Fruit fly (Drosophila melanogaster): ENCODE results near the gene CG17568.

The CG17568 gene

DNA sequence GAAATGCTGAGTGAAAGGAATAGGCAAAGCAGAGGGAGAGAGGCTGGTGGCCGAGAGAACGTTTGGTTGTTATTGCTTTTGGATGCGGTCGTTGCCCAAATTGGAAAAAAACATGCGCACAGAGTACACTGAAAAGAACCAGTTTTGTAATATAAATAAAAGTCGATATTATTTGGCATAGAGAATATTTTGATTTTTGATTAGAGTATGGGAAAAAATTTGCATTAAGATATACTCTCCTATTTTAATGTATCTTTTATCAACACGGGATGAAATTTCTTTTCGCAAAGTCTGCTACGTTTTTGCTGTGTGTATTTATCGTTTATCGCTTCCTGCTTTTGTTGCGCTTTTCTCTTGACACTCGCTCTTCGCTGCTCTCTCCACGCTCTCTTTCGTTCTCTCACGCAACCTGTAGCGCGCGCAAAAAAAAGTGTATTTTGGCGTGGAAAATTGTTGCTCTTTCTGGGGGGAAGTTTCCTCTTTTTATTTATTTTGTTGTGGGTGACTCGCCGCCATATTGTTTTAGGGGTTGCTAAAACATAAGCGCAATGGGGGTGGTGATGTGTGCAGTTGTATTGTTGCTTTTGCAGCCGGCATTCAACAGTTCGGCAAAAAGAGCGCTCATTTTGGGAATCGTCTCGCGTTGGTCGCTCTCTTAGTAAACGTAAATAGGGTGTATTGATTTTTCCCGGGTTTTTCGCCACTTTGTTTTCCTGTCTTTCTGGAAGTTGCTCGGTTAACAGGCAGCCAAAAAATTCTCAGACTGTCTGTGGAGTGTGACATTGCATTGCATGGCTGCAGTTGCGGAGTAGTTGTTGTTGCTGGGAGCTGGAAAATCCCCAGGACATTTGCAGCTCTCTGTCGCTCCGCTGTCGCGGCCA is 16.3 kb downstream of the CG17568 start (continued):
- TF ChIP-seq CG14860 (GFP tag; IDR thresholded peaks at IDR 0.05; ENCODE audit: partially characterized antibody) (no peak), slou (GFP tag; optimal IDR thresholded peaks at IDR 0.05) (peak; percentile 97), E2f2 (GFP tag; IDR thresholded peaks at IDR 0.05) (peak; percentile 83), cad (GFP tag; optimal IDR thresholded peaks at IDR 0.05) (no peak), dmrt11E (tag; optimal IDR thresholded peaks at IDR 0.05) (peak; percentile 89), h (optimal IDR thresholded peaks at IDR 0.05) (no peak), pan (optimal IDR thresholded peaks at IDR 0.05) (no peak), pan (GFP tag; optimal IDR thresholded peaks at IDR 0.05 in 1 of 2, IDR thresholded peaks at IDR 0.05 in 1 of 2) (peak in 1 of 2 experiments; percentile 99), chif (GFP tag; optimal IDR thresholded peaks at IDR 0.05) (peak; percentile 93 to 98), sens (GFP tag) (peak; percentile 100), NFAT (GFP tag; IDR thresholded peaks at IDR 0.05) (peak; percentile 92), CG14667 (GFP tag; IDR thresholded peaks at IDR 0.05) (peak; percentile 97), row (GFP tag; IDR thresholded peaks at IDR 0.05) (peak; percentile 98), CG10565 (GFP tag; optimal IDR thresholded peaks at IDR 0.05) (peak; percentile 75), CG11560 (tag; IDR thresholded peaks at IDR 0.05) (peak; percentile 77), Rfx (GFP tag; IDR thresholded peaks at IDR 0.05) (peak; percentile 97), vfl (GFP tag; optimal IDR thresholded peaks at IDR 0.05) (peak; percentile 84), dimm (GFP tag; IDR thresholded peaks at IDR 0.05) (peak; percentile 91), CG15696 (tag; optimal IDR thresholded peaks at IDR 0.05) (peak; percentile 91), CG12659 (GFP tag; optimal IDR thresholded peaks at IDR 0.05) (peak; percentile 95), bsh (GFP tag; optimal IDR thresholded peaks at IDR 0.05) (peak; percentile 71 to 98), CG9876 (GFP tag; optimal IDR thresholded peaks at IDR 0.05) (peak; percentile 77), CG10209 (GFP tag; optimal IDR thresholded peaks at IDR 0.05) (peak; percentile 96), Blimp-1 (GFP tag; optimal IDR thresholded peaks at IDR 0.05) (peak; percentile 98), MBD-R2 (GFP tag; IDR thresholded peaks at IDR 0.05) (peak; percentile 78; the same call in 1 of the 2 replicates), grau (tag; optimal IDR thresholded peaks at IDR 0.05) (peak; percentile 96), cas (GFP tag; IDR thresholded peaks at IDR 0.05) (peak; percentile 94), pnt (GFP tag; optimal IDR thresholded peaks at IDR 0.05) (peak; percentile 96), sob (GFP tag; IDR thresholded peaks at IDR 0.05) (peak; percentile 96), tna (GFP tag; IDR thresholded peaks at IDR 0.05; ENCODE audit: partially characterized antibody) (0 out of 2 replicates have a peak, but pooled peaks have one; percentile 23), ara (GFP tag; IDR thresholded peaks at IDR 0.05) (peak; percentile 98), sim (GFP tag; IDR thresholded peaks at IDR 0.05) (peak; percentile 96), CG30020 (tag; optimal IDR thresholded peaks at IDR 0.05) (peak; percentile 79), Hsf (GFP tag; optimal IDR thresholded peaks at IDR 0.05) (peak; percentile 97), tgo (GFP tag; IDR thresholded peaks at IDR 0.05) (peak; percentile 97), abd-A (tag; optimal IDR thresholded peaks at IDR 0.05) (peak; percentile 97), Sry-δ (GFP tag; optimal IDR thresholded peaks at IDR 0.05) (peak; percentile 68), wdn (GFP tag; IDR thresholded peaks at IDR 0.05) (peak; percentile 94), Sry-β (GFP tag; optimal IDR thresholded peaks at IDR 0.05) (peak; percentile 36), Opbp (GFP tag; IDR thresholded peaks at IDR 0.05; ENCODE audit: partially characterized antibody) (no peak), Bdp1 (GFP tag; optimal IDR thresholded peaks at IDR 0.05) (peak; percentile 82), CG3163 (GFP tag; optimal IDR thresholded peaks at IDR 0.05) (peak; percentile 81), CG12104 (GFP tag; optimal IDR thresholded peaks at IDR 0.05) (peak; percentile 90), TFAM (GFP tag; optimal IDR thresholded peaks at IDR 0.05) (peak; percentile 90), insv (GFP tag; optimal IDR thresholded peaks at IDR 0.05) (peak; percentile 30 to 57), CG2712 (tag; optimal IDR thresholded peaks at IDR 0.05) (peak; percentile 98), D19B (GFP tag; optimal IDR thresholded peaks at IDR 0.05) (peak; percentile 88), org-1 (GFP tag; optimal IDR thresholded peaks at IDR 0.05) (peak; percentile 95), peb (GFP tag; IDR thresholded peaks at IDR 0.05) (peak; percentile 97), Hand (GFP tag; optimal IDR thresholded peaks at IDR 0.05) (peak; percentile 96)
